Fruit fly (Drosophila melanogaster) whole organism, embryonic: ENCODE results near the gene CG9855.
A peak's percentile ranks its signal among the peaks of the same experiment; 100 is the strongest.

Experiments
- Asciz ChIP-seq: fragments of 200-800 bp; sonication (Bioruptor generic); optimal IDR thresholded peaks from 2 replicates; lab custom pipeline; 2017; ENCODE audit warnings: missing biosample characterization, mild to moderate bottlenecking, missing genetic modification characterization, missing genetic modification reagents
- Atf-2 ChIP-seq: fragments of 200-800 bp; sonication (Bioruptor generic); optimal IDR thresholded peaks from 2 replicates; lab custom pipeline; 2016; ENCODE audit warnings: missing biosample characterization, missing genetic modification characterization
- CG1024 ChIP-seq: fragments of 200-800 bp; sonication (Bioruptor generic); IDR thresholded peaks from 2 replicates; pipeline ENCODE4 v1.3.6; 2022; ENCODE audit warnings: missing biosample characterization, missing genetic modification characterization
- CG10543 ChIP-seq: fragments of 200-800 bp; sonication (Bioruptor generic); optimal IDR thresholded peaks from 3 replicates; lab custom pipeline; 2017; ENCODE audit warnings: missing biosample characterization, mild to moderate bottlenecking, missing genetic modification characterization, moderate library complexity
- CG11723 ChIP-seq: fragments of 200-800 bp; sonication (Bioruptor generic); optimal IDR thresholded peaks from 2 replicates; lab custom pipeline; 2017; ENCODE audit warnings: missing biosample characterization, mild to moderate bottlenecking, missing genetic modification characterization
- CG12391 ChIP-seq: fragments of 200-800 bp; sonication (Bioruptor generic); optimal IDR thresholded peaks from 3 replicates; lab custom pipeline; 2018; ENCODE audit warnings: missing biosample characterization, mild to moderate bottlenecking, missing genetic modification characterization, moderate library complexity
- CG16815 ChIP-seq: fragments of 200-800 bp; sonication (Bioruptor generic); optimal IDR thresholded peaks from 3 replicates; lab custom pipeline; 2017; ENCODE audit warnings: missing biosample characterization, mild to moderate bottlenecking, missing genetic modification characterization
- CG17359 ChIP-seq: fragments of 200-800 bp; sonication (Bioruptor generic); optimal IDR thresholded peaks from 3 replicates; lab custom pipeline; 2018; ENCODE audit warnings: missing biosample characterization, mild to moderate bottlenecking, missing genetic modification characterization, moderate library complexity
- CG17568 ChIP-seq: fragments of 200-800 bp; sonication (Bioruptor generic); optimal IDR thresholded peaks from 2 replicates; lab custom pipeline; 2018; ENCODE audit warnings: missing biosample characterization, mild to moderate bottlenecking, missing genetic modification characterization, moderate library complexity
- CG2889 ChIP-seq: fragments of 200-800 bp; sonication (Bioruptor generic); IDR thresholded peaks from 3 replicates; pipeline ENCODE4 v1.3.6; 2022; ENCODE audit warnings: missing biosample characterization, missing genetic modification characterization
- CG3065 ChIP-seq: fragments of 200-800 bp; sonication (Bioruptor generic); optimal IDR thresholded peaks from 2 replicates; lab custom pipeline; 2016; ENCODE audit warnings: missing biosample characterization, missing genetic modification characterization
- CG3163 ChIP-seq: fragments of 200-800 bp; sonication (Bioruptor generic); optimal IDR thresholded peaks from 3 replicates; lab custom pipeline; 2016; ENCODE audit warnings: missing biosample characterization, missing genetic modification characterization
- CG34224 ChIP-seq: fragments of 200-800 bp; sonication (Bioruptor generic); IDR thresholded peaks from 3 replicates; pipeline ENCODE4 v1.3.6; 2022; ENCODE audit warnings: missing biosample characterization, missing genetic modification characterization; ENCODE audit not compliant: partially characterized antibody
- CG43689 ChIP-seq: fragments of 200-800 bp; sonication (Bioruptor generic); IDR thresholded peaks from 2 replicates; pipeline ENCODE4 v1.3.6; 2022; ENCODE audit warnings: missing biosample characterization, missing genetic modification characterization
- CG8089 ChIP-seq: fragments of 200-800 bp; sonication (Bioruptor generic); optimal IDR thresholded peaks from 3 replicates; lab custom pipeline; 2016; ENCODE audit warnings: missing biosample characterization, missing genetic modification characterization
- CG9215 ChIP-seq: fragments of 200-800 bp; sonication (Bioruptor generic); IDR thresholded peaks from 2 replicates; pipeline ENCODE4 v1.3.6; 2022; ENCODE audit warnings: missing biosample characterization, missing genetic modification characterization
- CG9876 ChIP-seq: fragments of 200-800 bp; sonication (Bioruptor generic); optimal IDR thresholded peaks from 2 replicates; lab custom pipeline; 2016; ENCODE audit warnings: missing biosample characterization, missing genetic modification characterization
- Camta ChIP-seq: fragments of 200-800 bp; sonication (Bioruptor generic); optimal IDR thresholded peaks from 2 replicates; lab custom pipeline; 2016; ENCODE audit warnings: missing biosample characterization, missing genetic modification characterization
- CrebB ChIP-seq: fragments of 200-800 bp; sonication (Bioruptor generic); optimal IDR thresholded peaks from 3 replicates; lab custom pipeline; 2018; ENCODE audit warnings: missing biosample characterization, mild to moderate bottlenecking, missing genetic modification characterization
- Gug ChIP-seq: fragments of 200-800 bp; sonication (Bioruptor generic); IDR thresholded peaks from 4 replicates; pipeline ENCODE4 v1.3.6; 2022; ENCODE audit warnings: missing biosample characterization, missing genetic modification characterization
- H15 ChIP-seq: fragments of 200-800 bp; sonication (Bioruptor generic); IDR thresholded peaks from 3 replicates; pipeline ENCODE4 v1.3.6; 2022; ENCODE audit warnings: missing biosample characterization, missing genetic modification characterization
- NC2α ChIP-seq: fragments of 200-800 bp; sonication (Bioruptor generic); optimal IDR thresholded peaks from 2 replicates; lab custom pipeline; 2016; ENCODE audit warnings: missing biosample characterization, missing genetic modification characterization
- NC2β ChIP-seq: fragments of 200-800 bp; sonication (Bioruptor generic); optimal IDR thresholded peaks from 2 replicates; lab custom pipeline; 2016; ENCODE audit warnings: missing biosample characterization, missing genetic modification characterization
- NK7.1 ChIP-seq: fragments of 200-800 bp; sonication (Bioruptor generic); optimal IDR thresholded peaks from 3 replicates; lab custom pipeline; 2016; ENCODE audit warnings: missing biosample characterization, missing genetic modification characterization
- Nf-YC ChIP-seq: fragments of 200-800 bp; optimal IDR thresholded peaks from 3 replicates; lab custom pipeline; 2019; ENCODE audit warnings: missing biosample characterization, mild to moderate bottlenecking, missing genetic modification characterization, moderate library complexity
- Sox102F ChIP-seq: fragments of 200-800 bp; sonication (Bioruptor generic); optimal IDR thresholded peaks from 2 replicates; lab custom pipeline; 2018; ENCODE audit warnings: missing biosample characterization, mild to moderate bottlenecking, missing genetic modification characterization, moderate library complexity
- Sry-β ChIP-seq: fragments of 200-800 bp; sonication (Bioruptor generic); optimal IDR thresholded peaks from 2 replicates; lab custom pipeline; 2018; ENCODE audit warnings: missing biosample characterization, mild to moderate bottlenecking, missing genetic modification characterization, moderate library complexity
- Tbp ChIP-seq: fragments of >200 bp; optimal IDR thresholded peaks from 2 replicates; lab custom pipeline; 2018; ENCODE audit warnings: missing biosample characterization, missing genetic modification characterization
- Trl ChIP-seq, 3 experiments: fragments of >200 bp in 2 of 3; fragments of 200-800 bp in 1 of 3; sonication (Bioruptor generic) in 1 of 3; optimal IDR thresholded peaks; 2 replicates in 1 of 3; 3 replicates in 2 of 3; lab custom pipeline; 2016 to 2017; ENCODE audit warnings: missing biosample characterization in 1 of 3, missing genetic modification characterization in 1 of 3
- Xbp1 ChIP-seq: fragments of 200-800 bp; sonication (Bioruptor generic); optimal IDR thresholded peaks from 3 replicates; lab custom pipeline; 2016; ENCODE audit warnings: missing biosample characterization, mild to moderate bottlenecking, missing genetic modification characterization
- amos ChIP-seq: fragments of 200-800 bp; sonication (Bioruptor generic); IDR thresholded peaks from 2 replicates; pipeline ENCODE4 v1.3.6; 2022; ENCODE audit warnings: missing biosample characterization, missing genetic modification characterization; ENCODE audit not compliant: partially characterized antibody
- bsh ChIP-seq, 2 experiments: fragments of 200-800 bp; sonication (Bioruptor generic); optimal IDR thresholded peaks; 2 replicates each; lab custom pipeline; 2017 to 2018; ENCODE audit warnings: mild to moderate bottlenecking in 2 of 2, missing biosample characterization in 2 of 2, missing genetic modification characterization in 2 of 2, moderate library complexity in 1 of 2
- corto ChIP-seq: fragments of 200-800 bp; sonication (Bioruptor generic); optimal IDR thresholded peaks from 2 replicates; lab custom pipeline; 2016; ENCODE audit warnings: missing biosample characterization, mild to moderate bottlenecking, missing genetic modification characterization, moderate library complexity
- dmrt11E ChIP-seq: fragments of 200-800 bp; sonication (Bioruptor generic); optimal IDR thresholded peaks from 3 replicates; lab custom pipeline; 2018; ENCODE audit warnings: missing biosample characterization, mild to moderate bottlenecking, missing genetic modification characterization, moderate library complexity
- dpn ChIP-seq, 2 experiments: fragments of 200-800 bp; sonication (Bioruptor generic); optimal IDR thresholded peaks; 3 replicates each; lab custom pipeline; 2016; ENCODE audit warnings: missing biosample characterization in 2 of 2, missing genetic modification characterization in 2 of 2
- ewg ChIP-seq: fragments of 200-800 bp; sonication (Bioruptor generic); optimal IDR thresholded peaks from 3 replicates; lab custom pipeline; 2017; ENCODE audit warnings: mild to moderate bottlenecking, missing biosample characterization, missing genetic modification reagents, missing genetic modification characterization
- eyg ChIP-seq: fragments of 200-800 bp; sonication (Bioruptor generic); optimal IDR thresholded peaks from 3 replicates; lab custom pipeline; 2016; ENCODE audit warnings: missing biosample characterization, missing genetic modification characterization
- hb ChIP-seq: fragments of 200-800 bp; sonication (Bioruptor generic); IDR thresholded peaks from 3 replicates; pipeline ENCODE4 v1.3.6; 2022; ENCODE audit warnings: missing biosample characterization, missing genetic modification characterization; ENCODE audit not compliant: partially characterized antibody
- hth ChIP-seq: fragments of >200 bp; optimal IDR thresholded peaks from 2 replicates; lab custom pipeline; 2017; ENCODE audit warnings: inconsistent platforms
- knrl ChIP-seq: fragments of 200-800 bp; sonication (Bioruptor generic); IDR thresholded peaks from 3 replicates; pipeline ENCODE4 v1.3.6; 2022; ENCODE audit warnings: missing biosample characterization, missing genetic modification characterization; ENCODE audit not compliant: partially characterized antibody
- lilli ChIP-seq: fragments of 200-800 bp; sonication (Bioruptor generic); optimal IDR thresholded peaks from 3 replicates; lab custom pipeline; 2016; ENCODE audit warnings: missing biosample characterization, missing genetic modification characterization
- otp ChIP-seq: fragments of 200-800 bp; sonication (Bioruptor generic); IDR thresholded peaks from 3 replicates; pipeline ENCODE4, ENCODE4 v1.3.6; 2022; ENCODE audit warnings: missing biosample characterization, missing genetic modification characterization
- prd ChIP-seq, 3 experiments: fragments of >200 bp in 2 of 3; fragments of 200-800 bp in 1 of 3; sonication (Bioruptor generic) in 1 of 3; optimal IDR thresholded peaks in 2 of 3; IDR thresholded peaks in 1 of 3; 2 replicates in 2 of 3; 3 replicates in 1 of 3; pipeline versions ENCODE4 v1.3.6 to Lab custom; 2017 to 2022; ENCODE audit warnings: missing biosample characterization in 1 of 3, missing genetic modification characterization in 1 of 3
- pzg ChIP-seq: fragments of 200-800 bp; sonication (Bioruptor generic); optimal IDR thresholded peaks from 3 replicates; lab custom pipeline; 2018; ENCODE audit warnings: missing biosample characterization, mild to moderate bottlenecking, missing genetic modification characterization, moderate library complexity
- salm ChIP-seq: fragments of 200-800 bp; sonication (Bioruptor generic); optimal IDR thresholded peaks from 2 replicates; lab custom pipeline; 2018; ENCODE audit warnings: missing biosample characterization, mild to moderate bottlenecking, missing genetic modification characterization
- sd ChIP-seq: fragments of 200-800 bp; sonication (Bioruptor generic); optimal IDR thresholded peaks from 3 replicates; lab custom pipeline; 2018; ENCODE audit warnings: missing biosample characterization, mild to moderate bottlenecking, missing genetic modification characterization, moderate library complexity
- ssp ChIP-seq: fragments of 200-800 bp; sonication (Bioruptor generic); IDR thresholded peaks from 2 replicates; pipeline ENCODE4 v1.3.6; 2022; ENCODE audit warnings: missing biosample characterization, missing genetic modification characterization
- ttk ChIP-seq: fragments of 200-800 bp; sonication (Bioruptor generic); IDR thresholded peaks from 2 replicates; pipeline ENCODE4 v2.1.2; 2022; ENCODE audit warnings: missing biosample characterization, missing genetic modification characterization

Gene CG9855

DNA sequence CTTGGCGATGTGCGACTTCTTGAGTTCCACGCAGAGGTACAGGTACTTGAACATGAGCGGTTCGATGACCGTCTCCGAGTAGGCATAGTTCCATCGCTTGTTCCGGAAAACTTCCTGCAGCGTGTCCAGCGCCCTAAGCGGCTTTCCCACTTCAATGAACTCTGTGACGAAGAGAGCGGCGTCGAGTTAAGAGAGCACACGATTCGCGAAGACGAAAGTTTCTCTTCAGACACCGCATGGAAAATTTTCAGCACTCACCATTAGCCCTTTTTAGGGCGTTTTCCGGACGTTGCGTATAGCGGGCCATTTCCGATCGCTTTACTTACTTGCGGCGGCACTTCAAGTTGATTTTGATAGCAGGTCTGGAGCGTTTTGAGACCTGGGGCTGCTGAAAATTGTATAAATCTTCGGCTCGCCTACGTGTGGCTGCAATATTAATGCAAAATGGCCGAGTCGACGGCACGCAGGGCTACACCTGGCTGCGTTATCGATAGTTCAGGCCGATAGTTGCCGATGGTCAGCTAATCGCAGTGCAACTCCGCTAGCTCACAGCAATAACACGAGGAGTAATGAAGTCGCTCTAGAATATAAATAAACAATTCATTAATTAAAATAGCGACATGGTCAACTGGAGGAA, 35.9 kb upstream of the CG9855 start, which contains the start of the genes eIF3a and CG1074 (continued):
- peak; percentile 11 to 42 for TF ChIP-seq bsh (GFP tag; optimal IDR thresholded peaks at IDR 0.05; lab: Kevin White, UChicago)
- no peak for TF ChIP-seq prd (optimal IDR thresholded peaks at IDR 0.05; lab: Kevin White, UChicago)
- peak; percentile 41; the same call in 2 of the 3 replicates for TF ChIP-seq prd (GFP tag; IDR thresholded peaks at IDR 0.05; lab: Robert Waterston, UW)
- TF ChIP-seq CG43689 (GFP tag; lab: Robert Waterston, UW): no peak
- TF ChIP-seq Xbp1 (GFP tag; lab: Kevin White, UChicago): peak; percentile 65
- peak; percentile 97 for TF ChIP-seq hb
- peak; percentile 98 for TF ChIP-seq amos (GFP tag; lab: Robert Waterston, UW)
- TF ChIP-seq CG9876: peak; percentile 36
- peak; percentile 36 for TF ChIP-seq NK7.1 (GFP tag; lab: Kevin White, UChicago)
- TF ChIP-seq sd (tag; lab: Kevin White, UChicago): no peak
- TF ChIP-seq Asciz (GFP tag; lab: Kevin White, UChicago): no peak
- TF ChIP-seq ttk (GFP tag; lab: Robert Waterston, UW): no peak
- TF ChIP-seq H15 (GFP tag; lab: Robert Waterston, UW): peak; percentile 50; the same call in 2 of the 3 replicates
- TF ChIP-seq CG8089 (GFP tag; lab: Kevin White, UChicago): peak; percentile 73
- peak; percentile 35 for TF ChIP-seq dmrt11E (tag; lab: Kevin White, UChicago)
- TF ChIP-seq CG2889 (GFP tag; lab: Robert Waterston, UW): no peak
- peak; percentile 62 for TF ChIP-seq CG17359 (tag; lab: Kevin White, UChicago)
- TF ChIP-seq CG12391 (tag; lab: Kevin White, UChicago): peak; percentile 66
- TF ChIP-seq Sox102F (GFP tag; lab: Kevin White, UChicago): no peak
- TF ChIP-seq CG1024 (GFP tag; lab: Robert Waterston, UW): peak; percentile 68; the same call in 1 of the 2 replicates
- peak; percentile 97 for TF ChIP-seq knrl (GFP tag; lab: Robert Waterston, UW)
- no peak for TF ChIP-seq CG9215 (GFP tag; lab: Robert Waterston, UW)
- TF ChIP-seq Tbp (GFP tag; lab: Kevin White, UChicago): no peak
- peak; percentile 70 for TF ChIP-seq NC2β (GFP tag; lab: Kevin White, UChicago)
- TF ChIP-seq hth (lab: Kevin White, UChicago): no peak
- TF ChIP-seq Atf-2 (GFP tag; lab: Kevin White, UChicago): peak; percentile 49
- TF ChIP-seq NC2α (GFP tag; lab: Kevin White, UChicago): peak; percentile 54
- peak; percentile 45 for TF ChIP-seq eyg (GFP tag; lab: Kevin White, UChicago)
- peak; percentile 99 for TF ChIP-seq CG3163 (GFP tag; lab: Kevin White, UChicago)
- peak; percentile 95 for TF ChIP-seq pzg (GFP tag; lab: Kevin White, UChicago)
- no peak for TF ChIP-seq corto (GFP tag; lab: Kevin White, UChicago)
- TF ChIP-seq CG11723: peak; percentile 59
- TF ChIP-seq ssp (GFP tag; lab: Robert Waterston, UW): peak; percentile 50
- peak; percentile 70 for TF ChIP-seq CrebB (tag; lab: Kevin White, UChicago)
- peak; percentile 62 for TF ChIP-seq ewg (GFP tag; lab: Kevin White, UChicago)
- TF ChIP-seq Trl (optimal IDR thresholded peaks at IDR 0.05; lab: Kevin White, UChicago): peak; percentile 76
- TF ChIP-seq Trl (GFP tag; optimal IDR thresholded peaks at IDR 0.05; lab: Kevin White, UChicago): peak; percentile 75
- TF ChIP-seq CG16815 (GFP tag; lab: Kevin White, UChicago): no peak
- peak; percentile 8 for TF ChIP-seq salm
- TF ChIP-seq Camta (GFP tag; lab: Kevin White, UChicago): peak; percentile 55
- TF ChIP-seq Gug (GFP tag; lab: Robert Waterston, UW): peak; percentile 56; the same call in 1 of the 4 replicates
- TF ChIP-seq CG17568 (GFP tag; lab: Kevin White, UChicago): no peak
- TF ChIP-seq Nf-YC (tag; lab: Kevin White, UChicago): peak; percentile 64
- peak; percentile 40 to 73 for TF ChIP-seq dpn (GFP tag; optimal IDR thresholded peaks at IDR 0.05; lab: Kevin White, UChicago)
- peak; percentile 57; the same call in 2 of the 3 replicates for TF ChIP-seq otp (GFP tag; lab: Robert Waterston, UW)
- peak; percentile 93 for TF ChIP-seq CG34224
- TF ChIP-seq CG3065 (GFP tag; lab: Kevin White, UChicago): no peak
- TF ChIP-seq Sry-β (GFP tag; lab: Kevin White, UChicago): peak; percentile 38
- TF ChIP-seq CG10543 (GFP tag; lab: Kevin White, UChicago): peak; percentile 78
- TF ChIP-seq lilli (GFP tag; lab: Kevin White, UChicago): peak; percentile 79
